Worm (Caenorhabditis elegans): ENCODE measurements around the gene F10E9.11.
A peak's percentile ranks its signal among the peaks of the same experiment; 100 is the strongest.
"Not testable (repeated sequence)": the region's sequence is repeated elsewhere in the genome, so short reads cannot be mapped to it uniquely, and the experiment has no call there.

The F10E9.11 gene

DNA sequence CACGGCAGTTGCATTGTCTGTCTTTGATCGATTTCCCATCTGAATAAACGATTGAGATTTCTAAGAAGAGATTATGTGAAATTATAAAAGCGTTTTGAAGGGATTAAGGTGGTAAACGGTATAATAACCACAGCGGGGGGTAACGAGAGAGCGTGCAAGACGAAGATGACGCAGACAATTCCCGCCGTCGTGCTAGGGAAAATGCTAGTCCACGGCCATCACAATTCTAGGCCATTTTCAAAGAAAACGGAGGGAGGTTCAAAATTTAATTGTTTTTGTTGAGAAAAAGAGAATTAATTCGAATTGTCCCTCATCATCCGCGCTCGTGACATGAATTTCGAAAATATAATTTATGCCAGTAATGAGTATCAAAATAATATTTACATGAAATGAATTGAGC is at the start of gene F10E9.11:
TSS of gene F10E9.11 (minus strand) at position 161 of the 400 bp plus-strand sequence.
- TF ChIP-seq cog-1 (tag; optimal IDR thresholded peaks at IDR 0.05): peak; percentile 63
- TF ChIP-seq tab-1 (GFP tag; IDR thresholded peaks at IDR 0.05): no peak
- TF ChIP-seq klf-2 (GFP tag; conservative IDR thresholded peaks at IDR 0.05): peak; percentile 62; the same call in 1 of the 2 replicates
- TF ChIP-seq med-1 (GFP tag; optimal IDR thresholded peaks at IDR 0.05; ENCODE audit: insufficient read depth): no peak
- peak; percentile 81 for TF ChIP-seq flt-1 (GFP tag; IDR thresholded peaks at IDR 0.05)
- TF ChIP-seq ztf-23 (GFP tag; IDR thresholded peaks at IDR 0.05): peak; percentile 79; the same call in 1 of the 2 replicates

ce11 chrIII:8368619-8369018 is 49.6 kb upstream of the F10E9.11 start, which contains the start of gene R05D3.9:
TSS of gene R05D3.9 (minus strand) at chrIII:8368719.
- no peak for TF ChIP-seq med-1 (GFP tag; optimal IDR thresholded peaks at IDR 0.05; ENCODE audit: insufficient read depth)
- TF ChIP-seq ref-1 (GFP tag; conservative IDR thresholded peaks at IDR 0.05): no peak
- no peak for TF ChIP-seq ztf-29 (GFP tag; IDR thresholded peaks at IDR 0.05)
- no peak for TF ChIP-seq cog-1 (tag; optimal IDR thresholded peaks at IDR 0.05)
- TF ChIP-seq T22C8.4 (GFP tag; IDR thresholded peaks at IDR 0.05): no peak
- TF ChIP-seq flt-1 (GFP tag; IDR thresholded peaks at IDR 0.05): no peak
- TF ChIP-seq tab-1 (GFP tag; IDR thresholded peaks at IDR 0.05): no peak

ce11 chrIII:8363253-8364061 is 44.4 kb upstream of the F10E9.11 start, which contains the start of gene R05D3.3:
TSS of gene R05D3.3 (plus strand) at chrIII:8364011.
- TF ChIP-seq flt-1 (GFP tag; IDR thresholded peaks at IDR 0.05): no peak

- TF ChIP-seq klf-2 (GFP tag; conservative IDR thresholded peaks at IDR 0.05) (no peak), ref-1 (GFP tag; conservative IDR thresholded peaks at IDR 0.05) (no peak), cog-1 (tag; optimal IDR thresholded peaks at IDR 0.05) (peak; percentile 9), flt-1 (GFP tag; IDR thresholded peaks at IDR 0.05) (no peak), ztf-23 (GFP tag; IDR thresholded peaks at IDR 0.05) (no peak)
These were observed 39.2 kb upstream of the F10E9.11 start, which contains the start of the genes R05D3.8 and rfp-1 for ce11 chrIII:8358213-8358672. TSS of gene R05D3.8 (minus strand) at chrIII:8358327. TSS of gene rfp-1 (plus strand) at chrIII:8358622.

ce11 chrIII:8356407-8356881 is 37.4 kb upstream of the F10E9.11 start:
- no peak for TF ChIP-seq klf-2 (GFP tag; conservative IDR thresholded peaks at IDR 0.05)
- TF ChIP-seq med-1 (GFP tag; optimal IDR thresholded peaks at IDR 0.05; ENCODE audit: insufficient read depth): no peak
- TF ChIP-seq T22C8.4 (GFP tag; IDR thresholded peaks at IDR 0.05): no peak
- peak; percentile 67 for TF ChIP-seq cog-1 (tag; optimal IDR thresholded peaks at IDR 0.05)
- TF ChIP-seq ztf-23 (GFP tag; IDR thresholded peaks at IDR 0.05): no peak
- no peak for TF ChIP-seq tab-1 (GFP tag; IDR thresholded peaks at IDR 0.05)
- no peak for TF ChIP-seq ref-1 (GFP tag; conservative IDR thresholded peaks at IDR 0.05)
- TF ChIP-seq ztf-29 (GFP tag; IDR thresholded peaks at IDR 0.05): peak; percentile 27; the same call in 1 of the 2 replicates
- TF ChIP-seq flt-1 (GFP tag; IDR thresholded peaks at IDR 0.05): peak; percentile 68

DNA sequence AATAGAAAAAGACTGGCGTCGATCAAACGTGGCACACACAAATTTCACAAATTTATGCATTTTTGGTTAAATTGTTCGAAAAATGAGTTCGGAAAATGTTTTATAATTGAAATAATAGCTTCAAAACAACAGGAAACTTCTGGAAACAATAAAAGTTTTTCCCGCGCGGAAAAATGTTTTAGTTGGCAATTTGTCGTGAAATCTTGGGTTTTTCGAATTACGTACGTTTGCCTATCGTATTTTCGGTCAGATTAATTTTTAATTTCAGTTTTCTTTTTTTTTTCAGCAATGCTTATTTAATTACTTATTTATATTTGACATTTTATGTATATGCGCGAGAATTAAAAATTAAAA is 36.4 kb upstream of the F10E9.11 start:
- no peak for TF ChIP-seq tab-1 (GFP tag; IDR thresholded peaks at IDR 0.05)
- no peak for TF ChIP-seq ztf-29 (GFP tag; IDR thresholded peaks at IDR 0.05)
- TF ChIP-seq cog-1 (tag; optimal IDR thresholded peaks at IDR 0.05): no peak
- no peak for TF ChIP-seq med-1 (GFP tag; optimal IDR thresholded peaks at IDR 0.05; ENCODE audit: insufficient read depth)
- no peak for TF ChIP-seq klf-2 (GFP tag; conservative IDR thresholded peaks at IDR 0.05)
- no peak for TF ChIP-seq T22C8.4 (GFP tag; IDR thresholded peaks at IDR 0.05)
- no peak for TF ChIP-seq ztf-23 (GFP tag; IDR thresholded peaks at IDR 0.05)
- TF ChIP-seq ref-1 (GFP tag; conservative IDR thresholded peaks at IDR 0.05): no peak
- no peak for TF ChIP-seq flt-1 (GFP tag; IDR thresholded peaks at IDR 0.05)

DNA sequence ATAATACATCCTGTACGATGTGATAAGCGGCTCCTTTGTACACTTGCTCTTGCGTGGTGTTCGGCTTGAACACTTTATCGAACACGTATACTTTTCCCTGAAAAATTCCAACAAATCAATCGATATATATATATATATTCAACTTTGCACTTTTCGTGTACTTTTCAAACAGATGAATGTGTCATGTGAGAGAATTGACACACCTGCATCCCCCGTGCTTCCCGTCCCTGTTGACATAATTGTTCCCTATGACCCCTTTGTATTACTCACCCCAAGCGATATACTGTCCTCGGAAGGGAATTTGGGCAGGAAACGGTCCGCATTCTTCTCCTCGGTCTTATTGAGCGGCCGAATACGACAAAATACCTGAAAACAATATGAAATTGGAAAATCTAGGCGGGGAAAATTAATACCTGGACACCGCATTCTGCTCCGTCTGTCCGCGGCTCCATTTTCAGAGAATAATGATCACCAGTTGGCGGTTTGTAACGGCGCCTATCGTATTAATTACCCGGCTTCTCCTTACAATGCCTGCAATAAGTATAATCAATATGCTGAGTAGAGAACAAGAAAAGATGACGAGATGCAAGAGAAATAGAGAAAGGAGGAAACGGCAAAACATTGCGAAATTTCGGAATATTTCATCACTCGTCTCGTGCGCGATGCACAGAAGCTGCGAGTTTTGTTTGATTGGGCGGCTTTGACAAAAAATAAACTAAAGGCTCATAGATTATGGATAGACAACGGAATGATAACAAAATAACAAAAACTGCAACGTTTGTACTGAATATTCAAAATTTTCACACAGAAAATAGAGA is 35.8 kb upstream of the F10E9.11 start, which contains the start of gene unc-116:
TSS of gene unc-116 (minus strand) at position 531 of the 818 bp plus-strand sequence.
- TF ChIP-seq ztf-29 (GFP tag; IDR thresholded peaks at IDR 0.05) (no peak), T22C8.4 (GFP tag; IDR thresholded peaks at IDR 0.05) (no peak), flt-1 (GFP tag; IDR thresholded peaks at IDR 0.05) (no peak), med-1 (GFP tag; optimal IDR thresholded peaks at IDR 0.05; ENCODE audit: insufficient read depth) (no peak), klf-2 (GFP tag; conservative IDR thresholded peaks at IDR 0.05) (no peak), ztf-23 (GFP tag; IDR thresholded peaks at IDR 0.05) (no peak), cog-1 (tag; optimal IDR thresholded peaks at IDR 0.05) (no peak), ref-1 (GFP tag; conservative IDR thresholded peaks at IDR 0.05) (no peak), tab-1 (GFP tag; IDR thresholded peaks at IDR 0.05) (no peak)

DNA sequence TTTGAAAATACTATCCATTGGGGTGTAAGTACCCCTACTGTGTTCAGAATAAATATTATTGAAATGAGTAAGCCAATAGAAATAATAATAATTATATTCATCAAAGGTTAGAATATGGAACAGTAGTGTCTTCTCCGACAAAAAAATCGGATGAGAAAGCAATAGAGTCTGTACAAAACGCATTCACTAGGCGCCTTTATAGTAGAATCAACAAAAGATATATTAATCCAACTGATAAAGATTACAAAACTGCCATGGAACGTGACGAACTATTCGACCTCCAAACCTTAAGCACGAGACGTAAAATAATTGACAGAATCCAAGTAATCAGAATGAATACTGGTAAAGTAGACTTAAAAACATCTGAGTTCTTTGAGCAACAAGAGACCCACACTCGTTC is 28.8 kb upstream of the F10E9.11 start, which contains the start of gene clc-29:
TSS of gene clc-29 (minus strand) at position 101 of the 400 bp plus-strand sequence.
- TF ChIP-seq ztf-29 (GFP tag; IDR thresholded peaks at IDR 0.05); ztf-23 (GFP tag; IDR thresholded peaks at IDR 0.05); klf-2 (GFP tag; conservative IDR thresholded peaks at IDR 0.05): not testable (repeated sequence)

DNA sequence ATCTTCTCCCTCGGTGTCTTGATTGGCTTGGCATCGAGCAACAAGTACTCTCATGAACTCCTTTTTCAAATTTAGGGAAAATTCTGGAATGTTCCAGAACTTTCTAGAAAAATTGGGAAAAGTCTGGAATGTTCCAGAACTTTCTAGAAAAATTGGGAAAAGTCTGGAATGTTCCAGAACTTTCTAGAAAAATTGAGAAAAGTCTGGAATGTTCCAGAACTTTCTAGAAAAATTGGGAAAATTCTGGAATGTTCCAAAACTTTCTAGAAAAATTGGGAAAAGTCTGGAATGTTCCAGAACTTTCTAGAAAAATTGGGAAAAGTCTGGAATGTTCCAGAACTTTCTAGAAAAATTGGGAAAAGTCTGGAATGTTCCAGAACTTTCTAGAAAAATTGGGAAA is 25.2 kb upstream of the F10E9.11 start, which contains the start of gene ZC262.7:
TSS of gene ZC262.7 (minus strand) at position 54 of the 400 bp plus-strand sequence.
- not testable (repeated sequence) for TF ChIP-seq ztf-23 (GFP tag; IDR thresholded peaks at IDR 0.05); ztf-29 (GFP tag; IDR thresholded peaks at IDR 0.05); ref-1 (GFP tag; conservative IDR thresholded peaks at IDR 0.05)

Measured in whole organism, midembryonic.